Worm (Caenorhabditis elegans) whole organism, late embryonic: ENCODE data around the gene col-129.

ENCODE experiments used
- ceh-9 ChIP-seq: sonication (generic microtip); optimal IDR thresholded peaks from 2 replicates; lab custom pipeline; 2016; ENCODE audit warnings: mild to moderate bottlenecking, missing genetic modification characterization, inconsistent platforms, missing compliant biosample characterization
- elt-2 ChIP-seq: sonication (generic microtip); optimal IDR thresholded peaks from 2 replicates; lab custom pipeline; 2016; ENCODE audit warnings: missing genetic modification reagents, missing genetic modification characterization, missing compliant biosample characterization
- elt-4 ChIP-seq: sonication (generic microtip); optimal IDR thresholded peaks from 2 replicates; lab custom pipeline; 2016; ENCODE audit warnings: missing genetic modification characterization, missing compliant biosample characterization
- pha-4 ChIP-seq: fragments of 150-350 bp; optimal IDR thresholded peaks from 2 replicates; lab custom pipeline; 2018; ENCODE audit warnings: missing biosample characterization, missing genetic modification reagents, missing genetic modification characterization
- pqm-1 ChIP-seq: sonication (generic microtip); optimal IDR thresholded peaks from 2 replicates; lab custom pipeline; 2016; ENCODE audit warnings: missing genetic modification characterization, missing compliant biosample characterization
- pros-1 ChIP-seq: fragments of 150-350 bp; optimal IDR thresholded peaks from 2 replicates; lab custom pipeline; 2014; ENCODE audit warnings: missing biosample characterization, missing genetic modification reagents, missing genetic modification characterization
- syd-9 ChIP-seq: sonication (generic microtip); optimal IDR thresholded peaks from 2 replicates; lab custom pipeline; 2016; ENCODE audit warnings: mild to moderate bottlenecking, missing genetic modification characterization, moderate library complexity, missing compliant biosample characterization

- TF ChIP-seq syd-9 (tag; lab: Kevin White, UChicago) (no peak), pha-4 (tag; lab: Kevin White, UChicago) (no peak), pros-1 (no peak), elt-2 (no peak), elt-4 (no peak), ceh-9 (tag; lab: Kevin White, UChicago) (no peak), pqm-1 (tag; lab: Kevin White, UChicago) (no peak)
Measured at ce11 chrIV:12109743-12110142, 496 bp downstream of the col-129 start.
